Worm (Caenorhabditis elegans) whole organism, L4 larva: ENCODE measurements around the gene Y116A8C.40.

Source experiments
- D1046.2 ChIP-seq: fragments of 200-800 bp; sonication (Bioruptor generic); IDR thresholded peaks from 2 replicates; pipeline ENCODE4 v1.3.6; 2022; ENCODE audit warnings: missing genetic modification characterization, missing compliant biosample characterization
- ama-1 ChIP-seq: fragments of 150-350 bp; optimal IDR thresholded peaks from 2 replicates; lab custom pipeline; 2014; ENCODE audit warnings: inconsistent platforms, mixed read lengths
- dpl-1 ChIP-seq: fragments of 150-350 bp; optimal IDR thresholded peaks from 2 replicates; lab custom pipeline; 2014; ENCODE audit warnings: missing biosample characterization, missing genetic modification reagents, missing genetic modification characterization
- nhr-11 ChIP-seq: fragments of 150-350 bp; optimal IDR thresholded peaks from 2 replicates; lab custom pipeline; 2014; ENCODE audit warnings: missing biosample characterization, missing genetic modification characterization
- nhr-237 ChIP-seq: sonication (generic microtip); optimal IDR thresholded peaks from 2 replicates; lab custom pipeline; 2017; ENCODE audit warnings: missing biosample characterization, missing genetic modification characterization
- pha-4 ChIP-seq, 2 experiments: fragments of 150-350 bp in 1 of 2; fragments of 200-800 bp in 1 of 2; sonication (Bioruptor generic) in 1 of 2; IDR thresholded peaks in 1 of 2; optimal IDR thresholded peaks in 1 of 2; 2 replicates each; pipeline versions ENCODE4 v1.3.6 to Lab custom; 2014 to 2022; ENCODE audit warnings: missing genetic modification characterization in 2 of 2, missing genetic modification reagents in 2 of 2, missing biosample characterization in 1 of 2, missing compliant biosample characterization in 1 of 2

DNA sequence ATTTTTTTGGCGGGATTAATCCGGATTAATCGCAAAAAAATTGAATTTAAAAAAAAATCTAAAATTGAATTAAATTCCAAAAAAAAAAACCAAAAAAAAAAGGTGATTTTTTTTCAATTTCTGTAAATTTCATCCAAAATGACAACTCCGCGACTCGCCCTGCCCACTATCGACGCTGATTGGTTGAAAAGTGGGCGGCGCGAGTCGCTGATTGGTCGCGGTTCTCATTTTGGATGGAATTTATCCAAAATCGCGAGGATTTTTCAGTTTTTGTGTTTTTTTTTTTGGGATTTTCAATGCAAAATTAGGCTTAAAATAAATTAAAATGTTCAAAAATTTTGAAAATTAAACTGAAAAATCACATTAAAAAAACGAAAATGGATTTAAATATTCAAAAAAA is 41.3 kb downstream of the Y116A8C.40 start:
- TF ChIP-seq D1046.2 (GFP tag; lab: Robert Waterston, UW) (no peak), dpl-1 (GFP tag; lab: Kevin White, UChicago) (no peak), nhr-11 (tag; lab: Kevin White, UChicago) (no peak), pha-4 (GFP tag; IDR thresholded peaks at IDR 0.05; lab: Robert Waterston, UW) (no peak), pha-4 (tag; optimal IDR thresholded peaks at IDR 0.05; lab: Kevin White, UChicago) (no peak), ama-1 (no peak), nhr-237 (tag; lab: Kevin White, UChicago) (no peak)
